Worm (Caenorhabditis elegans) whole organism, young adult: ENCODE data around the gene C14H10.3.

Source experiments
- B0035.1 ChIP-seq: sonication (generic microtip); optimal IDR thresholded peaks from 2 replicates; lab custom pipeline; 2016; ENCODE audit warnings: missing genetic modification characterization, mild to moderate bottlenecking, missing compliant biosample characterization, missing genotype, missing genetic modification reagents
- T07F8.4 ChIP-seq: sonication (generic microtip); optimal IDR thresholded peaks from 2 replicates; lab custom pipeline; 2016; ENCODE audit warnings: mild to moderate bottlenecking, missing genetic modification characterization, moderate library complexity, missing compliant biosample characterization
- atf-7 ChIP-seq: sonication (generic microtip); optimal IDR thresholded peaks from 2 replicates; lab custom pipeline; 2017; ENCODE audit warnings: mild to moderate bottlenecking, missing genetic modification characterization, missing compliant biosample characterization
- gei-17 ChIP-seq: fragments of 200-800 bp; sonication (Bioruptor generic); optimal IDR thresholded peaks from 2 replicates; lab custom pipeline; 2018; ENCODE audit warnings: mild to moderate bottlenecking, missing genetic modification characterization, missing compliant biosample characterization
- lin-35 ChIP-seq, 3 experiments: fragments of 150-350 bp in 2 of 3; sonication (generic microtip) in 1 of 3; optimal IDR thresholded peaks; 2 replicates each; lab custom pipeline; 2014 to 2018; ENCODE audit warnings: missing biosample characterization in 3 of 3, missing genetic modification characterization in 3 of 3, missing genetic modification reagents in 3 of 3
- madf-3 ChIP-seq: fragments of 200-800 bp; sonication (Bioruptor generic); IDR thresholded peaks from 2 replicates; pipeline ENCODE4 v1.3.6; 2022; ENCODE audit warnings: missing genetic modification reagents, missing genetic modification characterization, missing compliant biosample characterization
- pha-4 ChIP-seq: fragments of 150-350 bp; sonication (generic microtip); optimal IDR thresholded peaks from 2 replicates; lab custom pipeline; 2014; ENCODE audit warnings: missing biosample characterization, missing genetic modification reagents, missing genetic modification characterization
- repo-1 ChIP-seq: sonication (generic microtip); optimal IDR thresholded peaks from 2 replicates; lab custom pipeline; 2017; ENCODE audit warnings: mild to moderate bottlenecking, missing genetic modification characterization, missing compliant biosample characterization
- snpc-4 ChIP-seq, 5 experiments: fragments of 150-350 bp in 1 of 5; sonication (generic microtip) in 4 of 5; optimal IDR thresholded peaks; 2 replicates each; lab custom pipeline; 2014 to 2018; ENCODE audit warnings: missing genetic modification characterization in 5 of 5, missing biosample characterization in 3 of 5, antibody characterized with exemption in 2 of 5, mild to moderate bottlenecking in 2 of 5, missing compliant biosample characterization in 2 of 5, missing genotype in 2 of 5, moderate library complexity in 2 of 5, missing genetic modification reagents in 1 of 5
- unc-62 ChIP-seq: fragments of 150-350 bp; optimal IDR thresholded peaks from 2 replicates; lab custom pipeline; 2014; ENCODE audit warnings: missing biosample characterization, missing genetic modification reagents, missing genetic modification characterization

- no peak for TF ChIP-seq atf-7 (tag; lab: Kevin White, UChicago)
- TF ChIP-seq T07F8.4 = no peak
- no peak for TF ChIP-seq lin-35 (GFP tag; optimal IDR thresholded peaks at IDR 0.05; lab: Kevin White, UChicago)
- no peak for TF ChIP-seq B0035.1 (tag; lab: Kevin White, UChicago)
- TF ChIP-seq unc-62 (GFP tag; lab: Kevin White, UChicago) = no peak
- no peak for TF ChIP-seq repo-1 (tag; lab: Kevin White, UChicago)
- no peak for TF ChIP-seq pha-4 (tag; lab: Kevin White, UChicago)
- TF ChIP-seq snpc-4 (GFP tag; optimal IDR thresholded peaks at IDR 0.05; lab: Kevin White, UChicago) = no peak
- no peak for TF ChIP-seq snpc-4 (tag; optimal IDR thresholded peaks at IDR 0.05; lab: Kevin White, UChicago)
- TF ChIP-seq madf-3 (GFP tag; lab: Robert Waterston, UW) = no peak
- no peak for TF ChIP-seq gei-17 (GFP tag; lab: Kevin White, UChicago)
Observed at ce11 chrX:10174683-10175082, 53.3 kb downstream of the C14H10.3 start, which contains the start of gene C07A4.3.
